Worm (Caenorhabditis elegans): ENCODE results near the gene met-2.

Gene met-2

DNA sequence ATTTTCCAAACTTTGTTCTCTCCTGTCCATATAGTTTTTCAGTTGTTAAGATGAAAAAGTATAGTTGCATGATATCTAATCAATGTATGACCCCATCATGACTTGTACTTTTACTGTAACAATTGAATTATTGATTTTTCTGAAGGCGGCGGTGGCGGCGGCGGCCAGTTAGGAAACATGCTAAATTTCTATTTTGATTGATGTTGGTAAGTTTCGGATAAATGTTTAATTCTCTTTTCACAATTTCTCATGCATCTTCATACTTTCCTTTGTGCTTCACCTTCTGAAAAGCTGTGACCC is 42.8 kb downstream of the met-2 start, which contains the start of gene sor-1:
Gene sor-1, plus strand, starts transcription at position 201 of the 300 bp plus-strand sequence.
- no peak for TF ChIP-seq nhr-43 (tag; optimal IDR thresholded peaks at IDR 0.05; ENCODE audit: poor library complexity, severe bottlenecking)
- no peak for TF ChIP-seq daf-12 (tag; optimal IDR thresholded peaks at IDR 0.05)
- peak; percentile 12 for TF ChIP-seq ama-1 (optimal IDR thresholded peaks at IDR 0.05)
- TF ChIP-seq skn-1 (tag; optimal IDR thresholded peaks at IDR 0.05), result no peak
- no peak for TF ChIP-seq fos-1 (tag; optimal IDR thresholded peaks at IDR 0.05)

DNA sequence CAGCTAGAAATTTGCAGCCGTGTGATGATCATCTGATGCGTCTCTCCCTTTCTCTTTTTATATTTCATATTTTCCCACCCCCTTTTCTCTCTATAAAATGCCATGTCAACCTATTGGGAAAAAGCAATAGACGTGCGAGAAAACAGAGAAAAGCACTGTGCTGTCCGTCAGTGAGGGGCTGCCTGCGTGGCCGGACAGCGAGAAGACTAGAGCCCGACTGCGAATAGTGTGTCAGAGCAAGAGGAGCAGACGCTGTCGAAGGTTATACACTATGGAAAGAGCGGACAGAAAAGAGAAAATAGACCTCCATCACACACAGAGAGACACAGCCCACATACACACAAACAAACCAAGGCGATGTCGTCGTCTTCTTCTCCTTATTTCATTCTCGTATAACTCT is 50.0 kb downstream of the met-2 start:
- peak; percentile 52 for TF ChIP-seq nhr-25 (tag; optimal IDR thresholded peaks at IDR 0.05)
- peak; percentile 49 for TF ChIP-seq ama-1 (optimal IDR thresholded peaks at IDR 0.05)
- peak; percentile 74 for TF ChIP-seq elt-2 (tag; optimal IDR thresholded peaks at IDR 0.05)
- peak; percentile 3 for TF ChIP-seq elt-1 (tag; optimal IDR thresholded peaks at IDR 0.05)
- no peak for TF ChIP-seq ztf-4 (tag; optimal IDR thresholded peaks at IDR 0.05)
- TF ChIP-seq fkh-10 (GFP tag; optimal IDR thresholded peaks at IDR 0.05), result no peak
- peak; percentile 18 for TF ChIP-seq ceh-28 (tag; optimal IDR thresholded peaks at IDR 0.05)
- TF ChIP-seq pha-4 (tag; optimal IDR thresholded peaks at IDR 0.05), result peak; percentile 67
- TF ChIP-seq hmg-11 (tag; optimal IDR thresholded peaks at IDR 0.05), result peak; percentile 97
- peak; percentile 98 for TF ChIP-seq nfya-1 (tag; optimal IDR thresholded peaks at IDR 0.05; ENCODE audit: insufficient read depth)
- TF ChIP-seq pqm-1 (tag; optimal IDR thresholded peaks at IDR 0.05), result peak; percentile 74
- TF ChIP-seq fkh-2 (tag; optimal IDR thresholded peaks at IDR 0.05), result no peak
- TF ChIP-seq tbx-2 (tag; optimal IDR thresholded peaks at IDR 0.05), result peak; percentile 30
- TF ChIP-seq skn-1 (tag; optimal IDR thresholded peaks at IDR 0.05), result peak; percentile 83
- TF ChIP-seq egl-5 (tag; optimal IDR thresholded peaks at IDR 0.05), result no peak
- TF ChIP-seq nhr-11 (tag; optimal IDR thresholded peaks at IDR 0.05), result peak; percentile 22
- TF ChIP-seq lsy-12 (tag; optimal IDR thresholded peaks at IDR 0.05), result peak; percentile 69
- TF ChIP-seq jun-1 (tag; optimal IDR thresholded peaks at IDR 0.05), result peak; percentile 81
- peak; percentile 9 for TF ChIP-seq nhr-23 (tag; optimal IDR thresholded peaks at IDR 0.05)
- TF ChIP-seq nhr-43 (tag; optimal IDR thresholded peaks at IDR 0.05; ENCODE audit: poor library complexity, severe bottlenecking), result peak; percentile 49
- TF ChIP-seq lin-15B (tag; optimal IDR thresholded peaks at IDR 0.05), result peak; percentile 22
- TF ChIP-seq lin-39 (tag; optimal IDR thresholded peaks at IDR 0.05), result peak; percentile 42
- peak; percentile 1 for TF ChIP-seq R02D3.7 (tag; optimal IDR thresholded peaks at IDR 0.05)
- peak; percentile 80 for TF ChIP-seq snpc-4 (tag; optimal IDR thresholded peaks at IDR 0.05)
- TF ChIP-seq aly-2 (tag; optimal IDR thresholded peaks at IDR 0.05), result no peak
- no peak for TF ChIP-seq zag-1 (tag; optimal IDR thresholded peaks at IDR 0.05)

DNA sequence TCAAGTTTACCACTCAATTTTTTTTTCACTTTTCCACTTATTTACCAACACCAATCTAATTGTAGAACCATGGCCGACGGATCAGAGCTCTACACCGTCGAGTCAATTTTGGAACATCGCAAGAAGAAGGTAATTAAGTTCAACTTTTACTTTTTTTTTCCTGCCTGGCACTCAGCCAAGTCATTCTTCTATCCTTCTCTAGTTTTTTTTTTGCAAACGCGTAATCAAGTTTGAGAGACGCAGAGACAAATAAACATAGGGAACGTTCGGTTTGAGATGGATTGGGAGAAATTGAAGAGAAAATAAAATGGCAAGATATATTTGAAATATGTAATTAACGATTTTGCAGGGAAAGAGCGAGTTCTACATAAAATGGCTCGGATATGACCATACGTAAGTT is 51.2 kb downstream of the met-2 start, which contains the start of gene cec-1:
Gene cec-1, plus strand, starts transcription at position 63 of the 400 bp plus-strand sequence.
- no peak for TF ChIP-seq fkh-2 (tag; optimal IDR thresholded peaks at IDR 0.05)
- no peak for TF ChIP-seq jun-1 (tag; optimal IDR thresholded peaks at IDR 0.05)
- peak; percentile 14 for TF ChIP-seq nhr-25 (tag; optimal IDR thresholded peaks at IDR 0.05)
- TF ChIP-seq nhr-23 (tag; optimal IDR thresholded peaks at IDR 0.05), result peak; percentile 12
- TF ChIP-seq pha-4 (tag; optimal IDR thresholded peaks at IDR 0.05), result peak; percentile 35
- peak; percentile 35 for TF ChIP-seq nfya-1 (tag; optimal IDR thresholded peaks at IDR 0.05; ENCODE audit: insufficient read depth)
- no peak for TF ChIP-seq unc-39 (tag; optimal IDR thresholded peaks at IDR 0.05)

DNA sequence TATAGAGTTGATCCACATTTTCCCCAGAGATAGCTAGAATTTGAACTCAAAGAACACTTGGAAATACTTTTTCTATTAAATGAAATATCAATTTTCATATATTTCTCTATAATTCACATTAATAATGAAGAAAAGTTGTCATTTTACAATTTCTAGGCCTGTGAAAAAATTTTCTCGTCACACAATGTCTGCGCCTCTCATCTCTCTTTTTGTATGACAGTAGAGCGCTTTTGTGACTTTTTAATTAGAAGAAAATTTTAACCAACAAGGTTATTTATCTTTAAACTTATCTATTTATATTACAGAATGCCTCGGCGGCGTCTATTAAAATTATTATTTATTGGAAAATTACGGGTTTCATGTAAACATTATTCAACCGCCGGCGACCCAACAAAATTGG is 53.9 kb downstream of the met-2 start, which contains the start of gene ZK1236.1:
Gene ZK1236.1, plus strand, starts transcription at position 263 of the 400 bp plus-strand sequence.
- TF ChIP-seq pha-4 (tag; optimal IDR thresholded peaks at IDR 0.05) (peak; percentile 46), nfya-1 (tag; optimal IDR thresholded peaks at IDR 0.05; ENCODE audit: insufficient read depth) (peak; percentile 38), nhr-12 (tag; optimal IDR thresholded peaks at IDR 0.05) (no peak)

DNA sequence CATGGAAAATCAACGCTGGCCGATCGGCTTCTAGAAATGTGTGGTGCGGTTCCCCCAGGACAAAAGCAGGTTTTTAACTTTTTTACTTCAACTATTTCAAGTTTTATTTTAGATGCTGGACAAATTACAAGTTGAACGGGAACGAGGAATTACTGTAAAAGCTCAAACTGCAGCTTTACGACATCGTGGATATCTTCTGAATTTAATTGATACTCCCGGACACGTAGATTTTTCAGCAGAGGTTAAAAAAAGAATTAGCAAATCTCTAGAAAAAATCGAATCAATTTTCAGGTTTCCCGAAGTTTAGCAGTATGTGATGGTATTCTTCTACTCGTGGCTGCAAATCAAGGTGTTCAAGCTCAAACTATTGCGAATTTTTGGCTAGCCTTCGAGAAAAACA is 54.4 kb downstream of the met-2 start:
- TF ChIP-seq nhr-12 (tag; optimal IDR thresholded peaks at IDR 0.05), result no peak
- TF ChIP-seq pqm-1 (tag; optimal IDR thresholded peaks at IDR 0.05), result no peak
- TF ChIP-seq fkh-2 (tag; optimal IDR thresholded peaks at IDR 0.05), result no peak
- TF ChIP-seq aly-2 (tag; optimal IDR thresholded peaks at IDR 0.05), result no peak
- TF ChIP-seq unc-62 (GFP tag; optimal IDR thresholded peaks at IDR 0.05), result no peak
- TF ChIP-seq elt-2 (tag; optimal IDR thresholded peaks at IDR 0.05), result no peak
- no peak for TF ChIP-seq nhr-67 (tag; optimal IDR thresholded peaks at IDR 0.05)
- TF ChIP-seq lin-39 (tag; optimal IDR thresholded peaks at IDR 0.05), result no peak
- TF ChIP-seq egl-27 (tag; optimal IDR thresholded peaks at IDR 0.05), result no peak
- no peak for TF ChIP-seq nhr-28 (tag; optimal IDR thresholded peaks at IDR 0.05)
- no peak for TF ChIP-seq daf-12 (tag; optimal IDR thresholded peaks at IDR 0.05)
- no peak for TF ChIP-seq nhr-11 (tag; optimal IDR thresholded peaks at IDR 0.05)
- no peak for TF ChIP-seq nhr-77 (tag; optimal IDR thresholded peaks at IDR 0.05)
- no peak for TF ChIP-seq R02D3.7 (tag; optimal IDR thresholded peaks at IDR 0.05)
- no peak for TF ChIP-seq ceh-28 (tag; optimal IDR thresholded peaks at IDR 0.05)
- TF ChIP-seq elt-1 (tag; optimal IDR thresholded peaks at IDR 0.05), result no peak
